Worm (Caenorhabditis elegans): ENCODE measurements around the gene C32D5.10.
A peak's percentile ranks its signal among the peaks of the same experiment; 100 is the strongest.

DNA sequence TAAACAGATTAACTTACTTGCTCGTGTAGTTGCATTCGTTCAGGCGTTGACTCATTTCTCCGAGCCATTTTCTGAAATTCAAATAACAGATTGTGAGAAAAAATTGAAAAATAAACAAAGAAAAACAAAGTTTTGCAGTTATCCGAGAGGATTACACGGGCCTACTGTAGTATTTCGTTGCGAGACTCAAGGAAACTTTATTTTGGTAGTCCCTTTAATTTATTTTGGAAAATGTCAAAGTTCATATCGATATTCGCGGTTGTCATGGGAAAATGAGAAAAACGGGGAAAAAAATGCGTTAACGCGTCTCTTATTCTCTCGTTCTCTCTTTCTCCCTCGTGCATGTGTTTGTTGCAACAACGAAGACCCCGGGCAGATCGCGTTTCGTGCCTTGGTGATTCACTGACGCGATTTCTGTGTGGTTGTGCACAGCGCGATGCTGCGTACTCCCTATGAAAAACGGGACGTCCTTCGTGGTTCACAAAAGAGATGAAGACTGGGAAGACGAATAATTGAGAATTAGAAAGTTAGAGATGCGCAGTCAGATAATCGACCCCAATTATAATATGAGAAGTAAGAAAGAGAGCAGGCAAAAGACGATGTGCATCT, 20.5 kb downstream of the C32D5.10 start, which contains the start of gene set-4:
- TF ChIP-seq R02D3.7 (tag; optimal IDR thresholded peaks at IDR 0.05) (peak; percentile 75), snpc-4 (tag; optimal IDR thresholded peaks at IDR 0.05) (peak; percentile 94), lin-39 (tag; optimal IDR thresholded peaks at IDR 0.05) (peak; percentile 93), fkh-10 (GFP tag; optimal IDR thresholded peaks at IDR 0.05) (peak; percentile 64), nhr-77 (tag; optimal IDR thresholded peaks at IDR 0.05) (no peak), nhr-28 (tag; optimal IDR thresholded peaks at IDR 0.05) (no peak), nhr-12 (tag; optimal IDR thresholded peaks at IDR 0.05) (no peak), unc-62 (GFP tag; optimal IDR thresholded peaks at IDR 0.05) (peak; percentile 46), zag-1 (tag; optimal IDR thresholded peaks at IDR 0.05) (peak; percentile 27), aly-2 (tag; optimal IDR thresholded peaks at IDR 0.05) (no peak)
